Worm (Caenorhabditis elegans) whole organism, young adult: ENCODE results near the gene col-74.

ENCODE experiments used
- B0035.1 ChIP-seq: sonication (generic microtip); optimal IDR thresholded peaks from 2 replicates; lab custom pipeline; 2016; ENCODE audit warnings: missing genetic modification characterization, mild to moderate bottlenecking, missing compliant biosample characterization, missing genotype, missing genetic modification reagents
- B0261.1 ChIP-seq: sonication (generic microtip); optimal IDR thresholded peaks from 2 replicates; lab custom pipeline; 2016; ENCODE audit warnings: mild to moderate bottlenecking, missing genetic modification characterization, moderate library complexity, missing compliant biosample characterization
- T07F8.4 ChIP-seq: sonication (generic microtip); optimal IDR thresholded peaks from 2 replicates; lab custom pipeline; 2016; ENCODE audit warnings: mild to moderate bottlenecking, missing genetic modification characterization, moderate library complexity, missing compliant biosample characterization
- Y67H2A.10 ChIP-seq: fragments of 200-800 bp; sonication (Bioruptor generic); conservative IDR thresholded peaks from 2 replicates; pipeline ENCODE4 v1.3.6; 2022; ENCODE audit warnings: missing genetic modification reagents, missing genetic modification characterization, missing compliant biosample characterization
- aptf-3 ChIP-seq: fragments of 200-800 bp; sonication (Bioruptor generic); IDR thresholded peaks from 2 replicates; pipeline ENCODE4 v1.3.6; 2022; ENCODE audit warnings: missing genetic modification characterization, missing compliant biosample characterization
- cebp-1 ChIP-seq, 2 experiments: fragments of 200-800 bp in 1 of 2; sonication (Bioruptor generic) in 1 of 2; sonication (generic microtip) in 1 of 2; IDR thresholded peaks in 1 of 2; optimal IDR thresholded peaks in 1 of 2; 2 replicates each; pipeline versions ENCODE4 v1.3.6 to Lab custom; 2017 to 2022; ENCODE audit warnings: missing compliant biosample characterization in 2 of 2, missing genetic modification characterization in 2 of 2, mild to moderate bottlenecking in 1 of 2, missing genetic modification reagents in 1 of 2, moderate library complexity in 1 of 2
- cebp-2 ChIP-seq: fragments of 200-800 bp; sonication (Bioruptor generic); IDR thresholded peaks from 2 replicates; pipeline ENCODE4 v1.3.6; 2022; ENCODE audit warnings: missing genetic modification characterization, missing compliant biosample characterization
- ceh-58 ChIP-seq: fragments of 200-800 bp; sonication (Bioruptor generic); IDR thresholded peaks from 2 replicates; pipeline ENCODE4 v1.3.6; 2022; ENCODE audit warnings: missing genetic modification characterization, missing compliant biosample characterization
- ceh-79 ChIP-seq: sonication (generic microtip); optimal IDR thresholded peaks from 2 replicates; lab custom pipeline; 2017; ENCODE audit warnings: mild to moderate bottlenecking, missing genetic modification characterization, missing compliant biosample characterization
- chd-7 ChIP-seq: sonication (generic microtip); optimal IDR thresholded peaks from 2 replicates; lab custom pipeline; 2016; ENCODE audit warnings: mild to moderate bottlenecking, missing genetic modification characterization, moderate library complexity, missing compliant biosample characterization
- dox-1 ChIP-seq: fragments of 200-800 bp; sonication (Bioruptor generic); IDR thresholded peaks from 2 replicates; pipeline ENCODE4 v1.3.6; 2022; ENCODE audit warnings: missing genetic modification reagents, missing genetic modification characterization, missing compliant biosample characterization
- dpl-1 ChIP-seq: fragments of 150-350 bp; optimal IDR thresholded peaks from 2 replicates; lab custom pipeline; 2014; ENCODE audit warnings: missing biosample characterization, missing genetic modification reagents, missing genetic modification characterization
- gei-17 ChIP-seq: fragments of 200-800 bp; sonication (Bioruptor generic); optimal IDR thresholded peaks from 2 replicates; lab custom pipeline; 2018; ENCODE audit warnings: mild to moderate bottlenecking, missing genetic modification characterization, missing compliant biosample characterization
- hsf-1 ChIP-seq: fragments of 200-800 bp; sonication (Bioruptor generic); IDR thresholded peaks from 2 replicates; pipeline ENCODE4 v1.3.6; 2022; ENCODE audit warnings: missing genetic modification reagents, missing genetic modification characterization, missing compliant biosample characterization
- lsy-27 ChIP-seq: sonication (generic microtip); optimal IDR thresholded peaks from 2 replicates; lab custom pipeline; 2017; ENCODE audit warnings: missing genetic modification characterization, mild to moderate bottlenecking, missing compliant biosample characterization, antibody characterized with exemption, missing genotype, borderline replicate concordance; ENCODE audit not compliant: insufficient read depth
- madf-10 ChIP-seq: sonication (generic microtip); optimal IDR thresholded peaks from 2 replicates; lab custom pipeline; 2016; ENCODE audit warnings: mild to moderate bottlenecking, missing genetic modification characterization, missing compliant biosample characterization
- madf-6 ChIP-seq: fragments of 200-800 bp; sonication (Bioruptor generic); IDR thresholded peaks from 2 replicates; pipeline ENCODE4 v1.3.6; 2022; ENCODE audit warnings: missing genetic modification reagents, missing genetic modification characterization, missing compliant biosample characterization
- mcd-1 ChIP-seq: fragments of 200-800 bp; sonication (Bioruptor generic); IDR thresholded peaks from 2 replicates; pipeline ENCODE4 v1.3.6; 2022; ENCODE audit warnings: missing genetic modification reagents, missing genetic modification characterization, missing compliant biosample characterization
- mes-4 ChIP-seq: sonication (generic microtip); optimal IDR thresholded peaks from 2 replicates; lab custom pipeline; 2016; ENCODE audit warnings: missing genotype, missing genetic modification characterization, missing compliant biosample characterization
- nfyb-1 ChIP-seq: fragments of 200-800 bp; sonication (Bioruptor generic); IDR thresholded peaks from 2 replicates; pipeline ENCODE4 v1.3.6; 2022; ENCODE audit warnings: missing genetic modification reagents, missing genetic modification characterization, missing compliant biosample characterization
- nhr-120 ChIP-seq: fragments of 200-800 bp; sonication (Bioruptor generic); IDR thresholded peaks from 2 replicates; pipeline ENCODE4 v1.3.6; 2022; ENCODE audit warnings: missing genetic modification characterization, missing compliant biosample characterization
- nhr-179 ChIP-seq: sonication (generic microtip); optimal IDR thresholded peaks from 2 replicates; lab custom pipeline; 2016; ENCODE audit warnings: mild to moderate bottlenecking, missing genetic modification characterization, missing compliant biosample characterization
- nhr-80 ChIP-seq: sonication (generic microtip); optimal IDR thresholded peaks from 2 replicates; lab custom pipeline; 2016; ENCODE audit warnings: missing genetic modification characterization, missing compliant biosample characterization
- rec-8 ChIP-seq, 2 experiments: sonication (generic microtip); optimal IDR thresholded peaks; 2 replicates each; lab custom pipeline; 2016; ENCODE audit warnings: mild to moderate bottlenecking in 2 of 2, missing genetic modification characterization in 2 of 2, missing genetic modification reagents in 2 of 2, missing genotype in 2 of 2, missing biosample characterization in 1 of 2, missing compliant biosample characterization in 1 of 2, moderate library complexity in 1 of 2
- sptf-2 ChIP-seq: fragments of 200-800 bp; sonication (Bioruptor generic); optimal IDR thresholded peaks from 2 replicates; lab custom pipeline; 2018; ENCODE audit warnings: mild to moderate bottlenecking, missing genetic modification characterization, missing compliant biosample characterization
- tbp1 ChIP-seq: fragments of 200-800 bp; sonication (Bioruptor generic); optimal IDR thresholded peaks from 2 replicates; lab custom pipeline; 2018; ENCODE audit warnings: mild to moderate bottlenecking, missing genetic modification characterization, missing compliant biosample characterization
- xnd-1 ChIP-seq: sonication (generic microtip); optimal IDR thresholded peaks from 2 replicates; lab custom pipeline; 2016; ENCODE audit warnings: missing genotype, missing genetic modification reagents, missing genetic modification characterization, missing compliant biosample characterization
- ztf-22 ChIP-seq: fragments of 200-800 bp; sonication (Bioruptor generic); optimal IDR thresholded peaks from 2 replicates; lab custom pipeline; 2018; ENCODE audit warnings: mild to moderate bottlenecking, missing genetic modification characterization, moderate library complexity, missing compliant biosample characterization
- ztf-3 ChIP-seq: fragments of 200-800 bp; sonication (Bioruptor generic); optimal IDR thresholded peaks from 2 replicates; lab custom pipeline; 2018; ENCODE audit warnings: mild to moderate bottlenecking, missing genetic modification characterization, missing compliant biosample characterization

The col-74 gene

ce11 chrII:5799553-5799952 is 30.6 kb upstream of the col-74 start, which contains the start of gene K05F1.8:
Gene K05F1.8, minus strand, starts transcription at chrII:5799653.
- TF ChIP-seq nhr-179 (tag; lab: Kevin White, UChicago) (no peak), T07F8.4 (no peak), ztf-3 (GFP tag; lab: Kevin White, UChicago) (no peak), cebp-2 (GFP tag; lab: Robert Waterston, UW) (no peak), sptf-2 (GFP tag; lab: Kevin White, UChicago) (no peak), ceh-79 (tag; lab: Kevin White, UChicago) (no peak), xnd-1 (tag; lab: Kevin White, UChicago) (no peak), chd-7 (tag; lab: Kevin White, UChicago) (no peak), lsy-27 (no peak)

DNA sequence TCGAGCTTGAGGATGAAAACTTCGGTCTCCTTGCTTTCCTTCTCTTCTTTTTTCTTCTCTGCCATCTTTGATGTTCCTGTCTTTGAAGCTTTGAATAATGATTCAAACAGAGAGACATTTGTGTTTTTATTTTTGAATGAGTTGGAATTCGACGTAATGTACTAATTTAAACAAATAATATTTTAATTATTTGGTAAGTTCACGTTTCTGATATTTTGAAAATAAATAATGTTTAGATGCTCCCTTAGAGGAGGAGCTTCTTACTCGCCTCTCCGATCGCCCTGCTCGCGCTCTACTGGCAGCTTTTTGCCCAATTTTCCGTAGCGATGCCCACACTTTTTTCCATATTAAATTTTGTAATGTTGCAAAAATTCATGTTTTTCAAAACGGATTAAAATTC is 29.1 kb upstream of the col-74 start, which contains the start of the genes K05F1.9 and K05F1.1:
Gene K05F1.9 (minus strand): TSS at position 101 of the 400 bp plus-strand sequence.
Gene K05F1.1 (plus strand): TSS at position 308 of the 400 bp plus-strand sequence.
- no peak for TF ChIP-seq rec-8 (tag; optimal IDR thresholded peaks at IDR 0.05; lab: Kevin White, UChicago)
- TF ChIP-seq ztf-22 (GFP tag; lab: Kevin White, UChicago): no peak
- TF ChIP-seq ceh-58: no peak
- no peak for TF ChIP-seq mes-4 (tag; lab: Kevin White, UChicago)
- TF ChIP-seq B0035.1 (tag; lab: Kevin White, UChicago): no peak
- no peak for TF ChIP-seq madf-6 (GFP tag; lab: Robert Waterston, UW)
- TF ChIP-seq gei-17 (GFP tag; lab: Kevin White, UChicago): no peak
- no peak for TF ChIP-seq aptf-3

ce11 chrII:5804288-5804687 is 25.9 kb upstream of the col-74 start:
- TF ChIP-seq mcd-1 (GFP tag; lab: Robert Waterston, UW) (no peak), tbp1 (GFP tag; lab: Kevin White, UChicago) (no peak), nhr-120 (GFP tag; lab: Robert Waterston, UW) (no peak), madf-10 (tag; lab: Kevin White, UChicago) (no peak), Y67H2A.10 (GFP tag; lab: Robert Waterston, UW) (no peak)

DNA sequence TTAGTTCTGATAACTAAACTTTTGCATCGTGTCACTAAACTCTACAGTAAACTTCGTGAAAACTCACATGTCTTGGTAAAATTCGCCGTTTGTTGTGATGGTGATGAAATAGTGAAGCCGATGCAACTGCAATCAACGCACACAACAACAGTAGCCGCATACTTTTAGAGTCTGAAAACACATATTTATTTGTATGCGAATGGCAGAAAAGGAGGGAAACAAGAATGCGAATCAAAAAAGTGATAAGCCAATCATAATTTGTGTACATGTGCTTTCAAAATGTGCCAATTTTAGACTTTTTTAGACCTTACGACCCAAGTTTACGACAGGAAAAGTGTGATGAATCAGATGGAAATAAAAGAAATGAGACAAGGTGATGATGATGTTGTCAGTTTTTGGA is 24.9 kb upstream of the col-74 start, which contains the start of gene K05F1.10:
Gene K05F1.10 (minus strand): TSS at position 171 of the 400 bp plus-strand sequence.
- TF ChIP-seq cebp-1 (GFP tag; IDR thresholded peaks at IDR 0.05; lab: Robert Waterston, UW): no peak
- peak; percentile 42 for TF ChIP-seq cebp-1 (tag; optimal IDR thresholded peaks at IDR 0.05; lab: Kevin White, UChicago)
- TF ChIP-seq nhr-80: peak; percentile 34
- no peak for TF ChIP-seq B0261.1 (tag; lab: Kevin White, UChicago)
- TF ChIP-seq, all 124 proteins: peak for 2

ce11 chrII:5806563-5806962 is 23.6 kb upstream of the col-74 start:
- TF ChIP-seq dpl-1 (GFP tag; lab: Kevin White, UChicago): no peak
- no peak for TF ChIP-seq Y67H2A.10 (GFP tag; lab: Robert Waterston, UW)
- TF ChIP-seq nhr-80: peak; percentile 92
- TF ChIP-seq hsf-1: no peak
- TF ChIP-seq nfyb-1 (GFP tag; lab: Robert Waterston, UW): 0 out of 2 replicates have a peak, but pooled peaks have one; percentile 13
- TF ChIP-seq dox-1 (GFP tag; lab: Robert Waterston, UW): peak; percentile 33; the same call in 1 of the 2 replicates
- no peak for TF ChIP-seq sptf-2 (GFP tag; lab: Kevin White, UChicago)

DNA sequence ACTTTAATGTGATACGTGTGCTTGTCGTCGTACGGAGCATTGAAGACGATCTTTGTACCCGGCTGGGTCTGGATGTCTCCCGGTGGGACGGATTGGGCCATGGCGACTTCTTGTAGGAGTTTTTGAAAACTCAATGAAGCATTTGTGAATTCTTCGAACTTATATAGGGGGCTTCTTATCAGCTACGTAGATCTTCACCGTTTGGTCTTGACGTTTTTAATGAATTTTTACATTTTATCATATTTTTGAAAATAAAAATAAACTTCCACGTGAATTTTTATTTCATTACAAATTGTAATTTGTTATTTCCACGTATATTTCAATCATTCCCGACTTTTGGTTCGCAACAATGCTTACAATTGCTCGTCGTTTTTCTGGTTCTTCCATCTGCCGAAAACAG is 19.9 kb upstream of the col-74 start, which contains the start of the genes msp-64 and ZK1248.5:
Gene msp-64 (minus strand): TSS at position 101 of the 400 bp plus-strand sequence.
Gene ZK1248.5 (plus strand): TSS at position 285 of the 400 bp plus-strand sequence.
- TF ChIP-seq rec-8 (tag; optimal IDR thresholded peaks at IDR 0.05; lab: Kevin White, UChicago) (no peak), Y67H2A.10 (GFP tag; lab: Robert Waterston, UW) (no peak)
- TF ChIP-seq, all 124 proteins: peak for 0
